Worm (Caenorhabditis elegans): ENCODE data around the gene sra-1.

DNA sequence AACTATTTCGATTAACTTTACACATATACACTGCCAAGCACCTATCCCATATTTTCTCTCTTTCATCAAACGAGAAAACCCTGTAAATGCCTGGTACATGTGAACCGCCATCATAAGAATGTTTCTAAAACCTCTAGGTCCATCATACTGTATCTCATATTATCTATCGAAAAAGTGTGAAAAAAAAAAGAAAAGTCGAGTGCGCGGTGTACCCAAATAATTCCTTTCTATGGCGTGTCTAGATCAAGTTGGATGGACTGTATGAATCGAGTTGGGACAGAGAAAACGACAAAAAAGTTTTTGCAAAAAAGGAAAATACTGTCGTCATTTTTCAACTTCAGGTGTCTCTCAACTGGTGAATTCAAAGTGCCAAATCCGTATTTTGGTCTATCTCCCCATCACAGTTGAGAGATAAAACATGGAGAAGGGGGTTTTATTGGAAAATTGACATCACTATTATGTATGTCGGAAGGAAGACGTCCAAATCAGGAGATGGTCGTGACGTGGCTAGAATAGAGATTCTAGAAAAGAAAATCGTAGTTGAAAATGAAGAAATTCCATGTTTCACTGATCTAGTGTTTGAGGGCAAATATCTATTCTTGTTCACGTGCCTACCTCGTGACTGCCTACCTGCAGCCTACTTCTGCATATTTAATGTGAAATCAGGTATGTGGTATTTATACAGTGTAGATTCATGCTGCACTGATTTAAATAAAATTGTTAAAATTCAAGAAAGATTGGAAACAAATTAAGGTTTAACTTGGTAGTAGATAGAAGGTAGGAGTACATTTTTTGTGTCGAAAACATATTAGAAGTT lies 28.0 kb downstream of the sra-1 start:
- TF ChIP-seq tbx-2 (tag; optimal IDR thresholded peaks at IDR 0.05) (no peak), fkh-10 (GFP tag; optimal IDR thresholded peaks at IDR 0.05) (no peak), ets-4 (tag; optimal IDR thresholded peaks at IDR 0.05) (no peak), lin-11 (tag; optimal IDR thresholded peaks at IDR 0.05) (no peak), ceh-2 (tag; optimal IDR thresholded peaks at IDR 0.05) (no peak), ama-1 (optimal IDR thresholded peaks at IDR 0.05) (no peak), unc-42 (tag; optimal IDR thresholded peaks at IDR 0.05) (no peak)
